Worm (Caenorhabditis elegans): ENCODE results near the gene srxa-15.

The srxa-15 gene

DNA sequence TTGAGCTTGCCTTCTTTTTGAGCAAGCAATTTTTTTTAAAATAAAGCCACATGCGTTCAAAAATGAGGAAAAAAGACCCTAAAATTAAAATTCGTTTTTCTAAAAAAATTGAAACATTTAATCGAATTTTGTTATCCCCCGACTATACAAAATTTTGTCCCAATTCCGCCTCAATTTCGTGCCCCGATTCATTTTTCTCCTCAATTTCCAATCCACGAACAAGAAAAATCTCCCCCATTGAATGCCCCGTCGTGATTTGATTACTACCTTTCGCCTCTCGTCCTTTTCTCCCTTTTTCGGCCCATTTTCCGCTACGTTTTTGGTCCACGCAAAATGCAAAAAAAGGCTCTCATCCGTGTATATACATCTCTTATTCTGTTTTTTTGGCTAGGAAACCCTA, 9.9 kb downstream of the srxa-15 start:
- TF ChIP-seq nhr-76 (tag; optimal IDR thresholded peaks at IDR 0.05) (no peak), ces-1 (GFP tag; optimal IDR thresholded peaks at IDR 0.05) (peak; percentile 54)

DNA sequence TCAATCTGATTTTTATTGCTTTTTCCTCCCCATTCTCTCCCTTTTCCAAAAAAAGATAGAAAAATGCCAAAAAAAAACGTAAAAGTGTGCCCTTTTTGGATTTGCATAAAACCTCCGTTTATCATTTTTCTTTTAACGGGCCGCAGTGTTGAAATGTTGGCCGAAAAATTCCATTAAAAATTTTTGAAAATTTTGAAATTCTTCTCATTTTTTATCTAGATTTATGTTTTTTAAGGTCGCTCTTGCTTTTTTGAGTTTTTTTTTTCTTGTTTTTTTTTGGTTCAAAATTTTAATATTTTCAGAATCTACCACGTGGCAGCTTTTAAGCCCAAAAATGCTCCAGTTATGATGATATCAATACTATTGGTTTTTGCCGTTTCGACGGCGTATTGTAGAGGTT, 12.4 kb downstream of the srxa-15 start, which contains the start of gene mnr-1:
Gene mnr-1 (plus strand): TSS at position 301 of the 400 bp plus-strand sequence.
- TF ChIP-seq ceh-83 (GFP tag; optimal IDR thresholded peaks at IDR 0.05) (no peak), pha-4 (tag; optimal IDR thresholded peaks at IDR 0.05) (no peak), mep-1 (tag; optimal IDR thresholded peaks at IDR 0.05) (no peak), M03D4.4 (tag; optimal IDR thresholded peaks at IDR 0.05) (no peak), lin-32 (GFP tag; optimal IDR thresholded peaks at IDR 0.05) (no peak), sptf-1 (tag; optimal IDR thresholded peaks at IDR 0.05) (no peak)

DNA sequence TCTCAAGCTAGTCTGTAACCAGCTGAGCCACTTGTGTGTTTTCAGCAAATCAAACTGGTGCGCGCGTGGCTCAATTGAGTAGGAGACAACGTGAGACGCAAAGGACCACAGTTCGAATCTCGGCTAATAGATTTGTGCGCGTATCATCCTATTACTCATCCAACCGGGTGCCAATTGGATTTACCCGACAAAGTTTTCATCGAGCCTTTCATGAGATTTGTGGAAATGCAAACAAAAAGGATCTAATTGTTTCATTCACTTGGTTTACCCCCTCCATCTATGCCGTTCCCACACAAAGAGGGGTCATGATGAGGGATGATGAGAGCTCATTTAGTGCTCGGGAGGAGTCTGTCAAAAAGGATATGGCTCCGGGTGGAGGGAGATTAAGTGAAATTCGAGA, 13.2 kb downstream of the srxa-15 start:
- no peak for TF ChIP-seq unc-62 (GFP tag; optimal IDR thresholded peaks at IDR 0.05)
- TF ChIP-seq lin-13 (tag; optimal IDR thresholded peaks at IDR 0.05): no peak
- no peak for TF ChIP-seq bed-3 (GFP tag; optimal IDR thresholded peaks at IDR 0.05)
- peak; percentile 92 for TF ChIP-seq ces-1 (GFP tag; optimal IDR thresholded peaks at IDR 0.05)
- TF ChIP-seq nhr-12 (tag; optimal IDR thresholded peaks at IDR 0.05): no peak
- TF ChIP-seq unc-120 (tag; optimal IDR thresholded peaks at IDR 0.05; ENCODE audit: poor library complexity, severe bottlenecking): no peak
- no peak for TF ChIP-seq snpc-4 (tag; optimal IDR thresholded peaks at IDR 0.05)
- no peak for TF ChIP-seq blmp-1 (tag; optimal IDR thresholded peaks at IDR 0.05)
- TF ChIP-seq mab-5 (tag; optimal IDR thresholded peaks at IDR 0.05): no peak

DNA sequence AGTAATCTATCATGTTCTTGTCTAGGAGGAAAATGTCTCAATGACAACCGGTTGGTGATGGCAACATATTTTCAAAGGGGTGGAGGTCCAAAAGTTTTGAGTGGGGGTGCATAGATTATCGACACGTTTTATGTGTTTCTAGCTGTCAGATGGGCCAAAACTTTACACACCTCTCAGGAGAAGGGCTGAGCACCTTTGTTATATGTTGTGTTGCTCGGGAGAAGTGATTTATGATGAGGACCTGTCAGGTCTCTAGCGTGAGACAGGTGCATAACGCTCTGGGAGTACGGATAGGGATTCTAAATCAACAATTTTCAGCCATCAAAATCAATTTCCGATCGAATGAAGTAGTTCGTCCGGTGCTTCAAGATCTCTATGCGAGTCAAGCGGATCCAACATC, 14.6 kb downstream of the srxa-15 start:
- TF ChIP-seq cnd-1 (tag; optimal IDR thresholded peaks at IDR 0.05) (peak; percentile 1), unc-62 (GFP tag; optimal IDR thresholded peaks at IDR 0.05) (peak; percentile 86), elt-1 (tag; optimal IDR thresholded peaks at IDR 0.05; ENCODE audit: borderline replicate concordance, insufficient read depth) (no peak), mab-5 (tag; optimal IDR thresholded peaks at IDR 0.05) (peak; percentile 69), lin-13 (tag; optimal IDR thresholded peaks at IDR 0.05) (no peak), hlh-1 (tag; optimal IDR thresholded peaks at IDR 0.05) (peak; percentile 65), ceh-39 (tag; optimal IDR thresholded peaks at IDR 0.05) (no peak), sem-2 (GFP tag; optimal IDR thresholded peaks at IDR 0.05) (no peak)

ce11 chrV:20660025-20660424, 18.0 kb downstream of the srxa-15 start, which contains the start of gene W01F3.2:
Gene W01F3.2 (plus strand): TSS chrV:20660325.
- no peak for TF ChIP-seq ham-2 (GFP tag; optimal IDR thresholded peaks at IDR 0.05)
- TF ChIP-seq blmp-1 (tag; optimal IDR thresholded peaks at IDR 0.05): no peak
- no peak for TF ChIP-seq ceh-43 (GFP tag; optimal IDR thresholded peaks at IDR 0.05)
- TF ChIP-seq bed-3 (GFP tag; optimal IDR thresholded peaks at IDR 0.05): no peak

- peak; percentile 25 for TF ChIP-seq elt-1 (tag; optimal IDR thresholded peaks at IDR 0.05; ENCODE audit: borderline replicate concordance, insufficient read depth)
- no peak for TF ChIP-seq flh-1 (GFP tag; optimal IDR thresholded peaks at IDR 0.05)
These were observed 20.5 kb downstream of the srxa-15 start for ce11 chrV:20662474-20662873.

ce11 chrV:20663736-20664135, 21.7 kb downstream of the srxa-15 start:
- no peak for TF ChIP-seq elt-1 (tag; optimal IDR thresholded peaks at IDR 0.05; ENCODE audit: borderline replicate concordance, insufficient read depth)
- peak; percentile 18 for TF ChIP-seq blmp-1 (tag; optimal IDR thresholded peaks at IDR 0.05)

DNA sequence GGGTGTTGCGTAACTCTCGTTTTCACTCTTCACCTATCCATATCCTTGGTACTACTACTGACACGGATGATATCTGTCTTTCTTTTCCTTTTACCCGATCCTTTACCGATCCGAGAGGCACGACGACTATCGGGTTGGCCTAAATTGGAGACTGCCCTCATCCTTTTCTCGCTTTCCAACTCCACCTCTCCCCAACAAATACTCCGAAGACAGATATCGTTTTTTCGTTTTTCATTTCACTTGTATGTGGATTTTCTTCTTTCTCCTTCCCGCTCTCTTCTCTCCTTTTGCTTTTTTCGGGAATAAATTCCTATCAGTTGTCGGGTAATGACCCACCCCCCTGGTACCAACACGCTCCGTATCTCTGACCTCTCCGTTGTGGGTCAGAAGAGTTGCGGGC, 22.9 kb downstream of the srxa-15 start:
- TF ChIP-seq lin-32 (GFP tag; optimal IDR thresholded peaks at IDR 0.05) (no peak), blmp-1 (tag; optimal IDR thresholded peaks at IDR 0.05) (peak; percentile 84), zip-8 (tag; optimal IDR thresholded peaks at IDR 0.05) (peak; percentile 54)

Data from whole organism, mixed stage, embryonic.